Worm (Caenorhabditis elegans): ENCODE measurements around the gene nhr-13.
A peak's percentile ranks its signal among the peaks of the same experiment; 100 is the strongest.

nhr-13 gene

DNA sequence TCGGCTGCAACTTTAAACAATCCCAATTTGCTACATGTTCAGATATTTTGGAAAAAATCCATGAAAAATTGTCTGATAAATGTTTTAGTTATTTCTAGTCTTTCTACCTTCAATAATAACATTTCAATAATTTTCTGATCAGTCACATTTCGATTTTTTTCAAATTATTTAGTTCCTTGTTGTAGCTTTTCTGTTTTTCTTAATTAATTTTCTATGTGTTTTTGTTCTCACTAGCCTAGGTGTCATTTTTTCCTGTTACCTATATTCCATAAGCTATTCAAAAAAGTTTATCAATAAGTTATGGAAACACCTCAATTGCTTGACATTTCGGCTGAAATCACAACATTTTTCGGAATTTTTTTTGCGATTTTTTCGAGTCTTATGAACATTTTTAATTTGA, 39.0 kb upstream of the nhr-13 start, which contains the start of gene srbc-23:
Gene srbc-23 (plus strand): TSS at position 301 of the 400 bp plus-strand sequence.
- TF ChIP-seq lin-13 (GFP tag; optimal IDR thresholded peaks at IDR 0.05) = no peak
- TF ChIP-seq xbp-1 (tag; optimal IDR thresholded peaks at IDR 0.05) = no peak
- no peak for TF ChIP-seq vab-15 (tag; optimal IDR thresholded peaks at IDR 0.05)
- no peak for TF ChIP-seq nhr-90 (tag; optimal IDR thresholded peaks at IDR 0.05; ENCODE audit: poor library complexity)
- TF ChIP-seq nhr-19 (GFP tag; conservative IDR thresholded peaks at IDR 0.05) = no peak
- no peak for TF ChIP-seq nhr-237 (tag; optimal IDR thresholded peaks at IDR 0.05)
- no peak for TF ChIP-seq lin-39 (tag; optimal IDR thresholded peaks at IDR 0.05)
- no peak for TF ChIP-seq rnt-1 (tag; optimal IDR thresholded peaks at IDR 0.05)
- no peak for TF ChIP-seq alr-1 (tag; optimal IDR thresholded peaks at IDR 0.05; ENCODE audit: borderline replicate concordance)
- no peak for TF ChIP-seq tbx-2 (tag; optimal IDR thresholded peaks at IDR 0.05)

DNA sequence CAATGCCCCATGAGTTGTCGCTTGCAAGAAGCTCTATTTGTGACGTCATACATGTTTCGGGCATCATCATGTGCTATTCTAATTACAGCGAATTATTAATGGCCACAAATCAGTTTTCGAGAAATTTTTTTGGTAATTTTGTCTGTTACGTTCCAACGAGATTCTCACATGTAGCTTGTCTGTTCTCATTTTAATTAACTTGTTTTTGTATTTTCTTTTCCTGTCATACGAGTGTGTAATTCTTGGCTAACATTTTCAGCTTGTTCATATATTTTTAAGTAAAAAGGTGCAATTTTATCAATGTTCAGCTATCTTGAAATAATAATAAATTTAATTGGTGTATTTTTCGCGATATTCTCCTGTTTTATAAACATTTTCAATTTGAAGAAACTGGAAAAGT, 37.1 kb upstream of the nhr-13 start, which contains the start of gene srbc-21:
Gene srbc-21 (plus strand): TSS at position 301 of the 400 bp plus-strand sequence.
- TF ChIP-seq efl-1 (optimal IDR thresholded peaks at IDR 0.05) (no peak), efl-1 (GFP tag; optimal IDR thresholded peaks at IDR 0.05 in 1 of 2) (peak in 1 of 2 experiments; percentile 12), nhr-11 (tag; optimal IDR thresholded peaks at IDR 0.05) (no peak)

DNA sequence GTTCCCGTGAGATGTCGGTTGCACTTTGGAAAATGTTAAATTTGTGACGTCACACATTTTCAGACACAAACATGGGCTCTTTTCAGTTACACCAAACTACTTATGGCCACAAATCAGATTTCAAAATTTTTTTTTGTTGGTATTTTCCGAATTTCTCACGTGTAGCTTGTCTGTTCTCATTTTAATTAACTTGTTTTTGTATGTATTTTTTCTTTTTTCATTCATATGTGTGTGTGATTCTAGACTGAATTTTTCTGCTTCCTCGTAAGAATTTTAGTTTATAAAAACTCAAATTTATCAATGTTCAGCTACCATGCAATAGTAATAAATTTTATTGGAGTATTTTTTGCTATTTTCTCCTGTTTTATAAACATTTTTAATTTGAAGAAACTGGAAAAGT, 35.5 kb upstream of the nhr-13 start, which contains the start of gene srbc-22:
Gene srbc-22 (plus strand): TSS at position 301 of the 400 bp plus-strand sequence.
- TF ChIP-seq lin-15B (tag; optimal IDR thresholded peaks at IDR 0.05) (no peak), F16B12.6 (tag; optimal IDR thresholded peaks at IDR 0.05) (no peak), zag-1 (tag; optimal IDR thresholded peaks at IDR 0.05) (no peak), irx-1 (tag; optimal IDR thresholded peaks at IDR 0.05) (no peak), efl-3 (GFP tag; optimal IDR thresholded peaks at IDR 0.05) (no peak), lsy-2 (tag; optimal IDR thresholded peaks at IDR 0.05) (no peak), alr-1 (tag; optimal IDR thresholded peaks at IDR 0.05; ENCODE audit: borderline replicate concordance) (no peak), zip-4 (GFP tag; optimal IDR thresholded peaks at IDR 0.05) (no peak), tlp-1 (tag; optimal IDR thresholded peaks at IDR 0.05) (no peak), ceh-8 (GFP tag; optimal IDR thresholded peaks at IDR 0.05) (no peak), nhr-90 (tag; optimal IDR thresholded peaks at IDR 0.05; ENCODE audit: poor library complexity) (no peak)

DNA sequence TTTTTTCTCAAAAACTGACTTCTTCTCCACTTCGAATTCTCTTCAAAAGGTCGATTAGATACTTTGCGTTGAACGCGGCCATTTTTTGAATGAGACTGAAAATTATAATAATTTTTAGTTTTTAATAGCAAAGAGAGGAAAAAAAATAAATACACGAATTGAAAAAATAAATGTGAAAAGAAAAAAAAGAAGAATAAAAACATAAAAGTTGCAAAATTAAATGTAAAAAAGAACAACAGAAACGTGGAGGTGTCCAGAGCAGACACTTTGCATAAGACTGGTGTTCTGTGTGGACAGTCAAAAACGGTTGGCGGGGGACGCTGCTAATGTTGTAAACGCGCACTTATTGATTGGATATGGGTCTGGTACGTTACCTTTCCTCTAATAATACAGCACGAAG, 33.0 kb upstream of the nhr-13 start, which contains the start of gene C45H4.14:
Gene C45H4.14 (minus strand): TSS at position 101 of the 400 bp plus-strand sequence.
- TF ChIP-seq vab-15 (tag; optimal IDR thresholded peaks at IDR 0.05) (no peak), zag-1 (tag; optimal IDR thresholded peaks at IDR 0.05) (no peak), ama-1 (optimal IDR thresholded peaks at IDR 0.05) (no peak), hpl-2 (GFP tag; optimal IDR thresholded peaks at IDR 0.05) (no peak), efl-1 (optimal IDR thresholded peaks at IDR 0.05) (no peak), efl-1 (GFP tag; optimal IDR thresholded peaks at IDR 0.05 in 1 of 2) (no peak), nhr-11 (tag; optimal IDR thresholded peaks at IDR 0.05) (no peak), unc-130 (tag; optimal IDR thresholded peaks at IDR 0.05) (no peak), C16A3.4 (tag; optimal IDR thresholded peaks at IDR 0.05) (no peak), ceh-82 (tag; optimal IDR thresholded peaks at IDR 0.05) (no peak), nhr-47 (tag; optimal IDR thresholded peaks at IDR 0.05) (no peak), aha-1 (tag; optimal IDR thresholded peaks at IDR 0.05) (no peak), mep-1 (tag; optimal IDR thresholded peaks at IDR 0.05) (no peak), lin-13 (GFP tag; optimal IDR thresholded peaks at IDR 0.05) (no peak), nhr-12 (tag; optimal IDR thresholded peaks at IDR 0.05) (no peak), C34B4.2 (tag; optimal IDR thresholded peaks at IDR 0.05) (no peak), fos-1 (tag; optimal IDR thresholded peaks at IDR 0.05) (no peak)

DNA sequence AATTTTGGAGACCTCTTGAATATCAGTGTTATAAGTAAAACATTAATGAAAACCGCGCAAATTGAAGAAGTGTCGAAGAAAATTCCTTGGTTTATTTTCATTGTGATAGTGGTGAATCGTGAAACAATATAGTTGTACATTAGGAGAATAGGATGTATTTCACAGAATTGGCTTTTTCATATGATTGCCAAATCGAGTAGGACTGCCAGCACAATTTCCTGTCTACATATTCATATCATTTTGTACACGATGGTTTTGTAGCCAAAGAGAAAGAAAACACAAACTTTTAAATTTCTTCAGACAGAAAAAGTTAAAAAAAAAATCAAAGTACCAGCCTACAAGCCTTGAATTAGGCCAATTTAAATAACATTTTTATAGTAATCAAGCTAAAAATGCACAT, 28.6 kb upstream of the nhr-13 start, which contains the start of gene str-255:
Gene str-255 (minus strand): TSS at position 101 of the 400 bp plus-strand sequence.
- TF ChIP-seq fkh-8 (tag; optimal IDR thresholded peaks at IDR 0.05) (no peak), swsn-7 (tag; optimal IDR thresholded peaks at IDR 0.05) (no peak), C16A3.4 (tag; optimal IDR thresholded peaks at IDR 0.05) (no peak), pag-3 (tag; optimal IDR thresholded peaks at IDR 0.05; ENCODE audit: borderline replicate concordance, insufficient read depth) (no peak), elt-3 (tag; optimal IDR thresholded peaks at IDR 0.05) (no peak)
